Worm (Caenorhabditis elegans): ENCODE measurements around the gene madf-3.

ce11 chrII:4334448-4334847, at the start of gene madf-3:
- TF ChIP-seq lsy-2 (tag; optimal IDR thresholded peaks at IDR 0.05) (no peak), crh-2 (tag; optimal IDR thresholded peaks at IDR 0.05) (no peak), snpc-4 (tag; optimal IDR thresholded peaks at IDR 0.05) (no peak), lin-39 (tag; optimal IDR thresholded peaks at IDR 0.05) (no peak), mdl-1 (tag; optimal IDR thresholded peaks at IDR 0.05) (no peak), egl-27 (tag; optimal IDR thresholded peaks at IDR 0.05) (no peak), mbf-1 (tag; optimal IDR thresholded peaks at IDR 0.05) (no peak), fos-1 (tag; optimal IDR thresholded peaks at IDR 0.05) (no peak), aly-2 (tag; optimal IDR thresholded peaks at IDR 0.05) (no peak)
